Worm (Caenorhabditis elegans) whole organism, L3 larva: ENCODE results near the gene F25B3.2.

Experiments
- ceh-82 ChIP-seq: fragments of 150-350 bp; optimal IDR thresholded peaks from 2 replicates; lab custom pipeline; 2014; ENCODE audit warnings: missing biosample characterization, missing genetic modification characterization
- fkh-2 ChIP-seq: fragments of 150-350 bp; optimal IDR thresholded peaks from 2 replicates; lab custom pipeline; 2014; ENCODE audit warnings: missing biosample characterization, missing genetic modification reagents, missing genetic modification characterization
- mdl-1 ChIP-seq: fragments of 150-350 bp; optimal IDR thresholded peaks from 2 replicates; lab custom pipeline; 2014; ENCODE audit warnings: missing biosample characterization, missing genetic modification characterization
- pha-4 ChIP-seq: fragments of 150-350 bp; optimal IDR thresholded peaks from 2 replicates; lab custom pipeline; 2014; ENCODE audit warnings: missing biosample characterization, missing genetic modification reagents, missing genetic modification characterization
- snpc-4 ChIP-seq: fragments of 150-350 bp; optimal IDR thresholded peaks from 2 replicates; lab custom pipeline; 2014; ENCODE audit warnings: missing biosample characterization, missing genetic modification characterization
- tbx-2 ChIP-seq: sonication (generic microtip); optimal IDR thresholded peaks from 2 replicates; lab custom pipeline; 2016; ENCODE audit warnings: mild to moderate bottlenecking, missing genetic modification characterization, missing compliant biosample characterization

DNA sequence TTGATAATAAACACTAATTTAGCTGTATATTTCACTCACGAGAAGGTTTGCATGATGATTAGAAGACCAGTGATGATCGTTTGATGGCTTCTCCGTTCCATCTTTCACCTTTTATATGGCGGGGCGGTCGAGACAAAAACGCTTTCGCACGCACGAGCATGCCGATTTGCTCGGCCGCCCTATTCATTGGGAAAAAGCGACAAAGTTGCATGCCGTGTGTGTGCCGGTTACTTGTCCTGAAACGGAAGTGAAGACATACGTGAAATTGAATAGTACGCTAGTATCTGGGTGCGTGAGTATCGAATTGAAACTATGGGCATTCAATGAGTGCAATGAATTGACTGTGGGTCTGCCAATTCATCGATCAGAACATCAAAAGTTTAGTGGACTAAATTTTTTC, 45.7 kb downstream of the F25B3.2 start, which contains the start of gene idpc-5:
- no peak for TF ChIP-seq pha-4 (tag; lab: Kevin White, UChicago)
- TF ChIP-seq ceh-82, result no peak
- no peak for TF ChIP-seq tbx-2 (tag; lab: Kevin White, UChicago)
- no peak for TF ChIP-seq snpc-4 (tag; lab: Kevin White, UChicago)
- no peak for TF ChIP-seq fkh-2 (tag; lab: Kevin White, UChicago)
- no peak for TF ChIP-seq mdl-1 (tag; lab: Kevin White, UChicago)
